Fruit fly (Drosophila melanogaster) whole organism, pupa: Measurements from ENCODE around the gene Top1.

Source experiments
- CG32121 ChIP-seq: fragments of 200-800 bp; sonication (Bioruptor generic); IDR thresholded peaks from 2 replicates; pipeline ENCODE4 v1.3.6; 2022; ENCODE audit warnings: missing biosample characterization, missing genetic modification characterization
- CG8301 ChIP-seq: fragments of 200-800 bp; sonication (Bioruptor generic); optimal IDR thresholded peaks from 2 replicates; lab custom pipeline; 2018; ENCODE audit warnings: missing biosample characterization, mild to moderate bottlenecking, missing genetic modification characterization

- TF ChIP-seq CG32121 (no peak), CG8301 (no peak)
Measured at dm6 chrX:15352692-15353091, 33.4 kb downstream of the Top1 start.
